Fruit fly (Drosophila melanogaster): ENCODE data around the gene CG34404.

CG34404 gene

DNA sequence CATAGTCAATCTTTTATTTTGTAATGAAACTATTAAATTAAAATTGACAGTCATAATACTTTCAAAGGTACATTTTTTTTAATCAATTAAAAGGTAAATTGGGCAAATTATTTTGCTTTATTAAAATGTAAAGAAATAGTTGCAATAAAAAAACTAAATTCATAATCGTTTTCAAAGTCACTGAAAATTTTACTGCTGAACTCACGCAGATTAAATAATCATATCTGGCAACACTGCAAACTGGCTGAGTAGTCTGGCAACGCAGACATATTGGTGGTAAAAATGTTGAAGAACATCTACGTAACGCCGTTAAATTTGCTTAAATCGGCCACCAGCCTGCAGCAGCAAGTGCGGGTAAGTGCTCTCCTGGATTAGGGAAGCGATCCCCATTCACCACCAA lies 37.0 kb downstream of the CG34404 start, which contains the start of gene mRpL9 (continued):
- TF ChIP-seq CG4282 (GFP tag; optimal IDR thresholded peaks at IDR 0.05) (no peak), Pdp1 (GFP tag; optimal IDR thresholded peaks at IDR 0.05) (peak in 1 of 2 experiments; percentile 93), CG10959 (GFP tag; IDR thresholded peaks at IDR 0.05) (no peak), CG12299 (tag; optimal IDR thresholded peaks at IDR 0.05) (no peak), Myb (GFP tag; optimal IDR thresholded peaks at IDR 0.05) (peak; percentile 77), CG12744 (GFP tag; optimal IDR thresholded peaks at IDR 0.05) (peak; percentile 5), nmo (GFP tag; optimal IDR thresholded peaks at IDR 0.05) (peak; percentile 34), Ets97D (GFP tag; optimal IDR thresholded peaks at IDR 0.05) (peak; percentile 44), Dp (GFP tag; optimal IDR thresholded peaks at IDR 0.05) (peak; percentile 61), CG7556 (GFP tag; optimal IDR thresholded peaks at IDR 0.05) (no peak), CoRest (tag; optimal IDR thresholded peaks at IDR 0.05) (peak; percentile 39), Sry-δ (GFP tag; optimal IDR thresholded peaks at IDR 0.05) (peak; percentile 71), CG17328 (GFP tag; IDR thresholded peaks at IDR 0.05) (no peak), zen2 (GFP tag; IDR thresholded peaks at IDR 0.05; ENCODE audit: partially characterized antibody) (no peak), CG13624 (GFP tag; optimal IDR thresholded peaks at IDR 0.05) (peak; percentile 30), CG11456 (GFP tag; IDR thresholded peaks at IDR 0.05) (no peak; the same call in 2 of the 3 replicates), luna (GFP tag; optimal IDR thresholded peaks at IDR 0.05) (no peak), knrl (GFP tag; IDR thresholded peaks at IDR 0.05; ENCODE audit: partially characterized antibody) (peak; percentile 44; the same call in 1 of the 3 replicates), otp (GFP tag; IDR thresholded peaks at IDR 0.05) (no peak), MBD-R2 (GFP tag; IDR thresholded peaks at IDR 0.05) (peak; percentile 86), Fer1 (GFP tag; optimal IDR thresholded peaks at IDR 0.05) (peak; percentile 20), YL-1 (GFP tag; optimal IDR thresholded peaks at IDR 0.05) (peak; percentile 58), cad (GFP tag; optimal IDR thresholded peaks at IDR 0.05) (no peak), Med (GFP tag) (peak; percentile 78), CG17829 (tag; optimal IDR thresholded peaks at IDR 0.05) (peak; percentile 32), CG12659 (GFP tag; optimal IDR thresholded peaks at IDR 0.05) (peak; percentile 46), zfh2 (GFP tag; optimal IDR thresholded peaks at IDR 0.05) (peak; percentile 56), CG9437 (GFP tag; optimal IDR thresholded peaks at IDR 0.05) (peak; percentile 90), CG11085 (GFP tag; IDR thresholded peaks at IDR 0.05) (no peak), CG10147 (GFP tag; optimal IDR thresholded peaks at IDR 0.05) (no peak), sob (GFP tag; IDR thresholded peaks at IDR 0.05) (peak; percentile 43; the same call in 1 of the 2 replicates), Fer3 (tag; optimal IDR thresholded peaks at IDR 0.05) (peak; percentile 35), CG9727 (GFP tag; optimal IDR thresholded peaks at IDR 0.05) (peak; percentile 0), CG10267 (tag; optimal IDR thresholded peaks at IDR 0.05) (peak; percentile 47), E2f2 (GFP tag; IDR thresholded peaks at IDR 0.05) (peak; percentile 70), gsb (GFP tag; IDR thresholded peaks at IDR 0.05) (no peak), CG2116 (GFP tag; optimal IDR thresholded peaks at IDR 0.05) (peak; percentile 16), lola (GFP tag; optimal IDR thresholded peaks at IDR 0.05) (peak in 1 of 3 experiments; percentile 18), pan (optimal IDR thresholded peaks at IDR 0.05) (no peak), pan (GFP tag; optimal IDR thresholded peaks at IDR 0.05 in 1 of 2, IDR thresholded peaks at IDR 0.05 in 1 of 2) (peak in 1 of 2 experiments; percentile 16), Opbp (GFP tag; IDR thresholded peaks at IDR 0.05; ENCODE audit: partially characterized antibody) (peak; percentile 38; the same call in 1 of the 3 replicates), Abd-B (GFP tag; optimal IDR thresholded peaks at IDR 0.05) (peak; percentile 91), CG1603 (tag; optimal IDR thresholded peaks at IDR 0.05) (peak; percentile 61), trem (tag; optimal IDR thresholded peaks at IDR 0.05) (peak; percentile 67), Taf1 (GFP tag; IDR thresholded peaks at IDR 0.05) (no peak), tll (GFP tag; optimal IDR thresholded peaks at IDR 0.05) (peak in 1 of 2 experiments; percentile 34), sens (GFP tag) (peak; percentile 47), ttk (GFP tag; IDR thresholded peaks at IDR 0.05) (no peak), Dref (GFP tag; IDR thresholded peaks at IDR 0.05) (peak; percentile 29; the same call in 1 of the 2 replicates), toy (GFP tag; IDR thresholded peaks at IDR 0.05) (no peak)
